In genomic region chr2L:10457191-10457899, dm6 we compare ENCODE assay signal across 5 fruit fly cellular contexts.
TF ChIP-seq lines count a peak whose summit lies in the region.

LManI (minus strand) TSS chr2L:10457241.
LManII (plus strand) TSS chr2L:10457658.

- no peak for TF ChIP-seq CTCF in whole organism, embryonic (GFP tag; optimal IDR thresholded peaks at IDR 0.05; lab: Kevin White, UChicago)

TF ChIP-seq in whole organism, adult, 20 proteins besides CTCF, POLR2A, EP300 and RAD21:
- no peak for TF ChIP-seq CG11617 (GFP tag; optimal IDR thresholded peaks at IDR 0.05; lab: Kevin White, UChicago)
- TF ChIP-seq kay (GFP tag; lab: Kevin White, UChicago; ENCODE audit: borderline replicate concordance), result peak; percentile 70
- TF ChIP-seq tj (GFP tag; optimal IDR thresholded peaks at IDR 0.05; lab: Kevin White, UChicago), result peak; percentile 73
- no peak for TF ChIP-seq toe (GFP tag; optimal IDR thresholded peaks at IDR 0.05; lab: Kevin White, UChicago)
- TF ChIP-seq Mnt (GFP tag; optimal IDR thresholded peaks at IDR 0.05; lab: Kevin White, UChicago), result peak; percentile 9
- peak; percentile 9 for TF ChIP-seq CG33017 (tag; optimal IDR thresholded peaks at IDR 0.05; lab: Kevin White, UChicago)
- TF ChIP-seq CG14711 (tag; optimal IDR thresholded peaks at IDR 0.05; lab: Kevin White, UChicago), result no peak
- peak; percentile 34 for TF ChIP-seq cic (GFP tag; optimal IDR thresholded peaks at IDR 0.05; lab: Kevin White, UChicago)
- peak; percentile 12 for TF ChIP-seq CG12768 (GFP tag; optimal IDR thresholded peaks at IDR 0.05; lab: Kevin White, UChicago)

TF ChIP-seq in whole organism, embryonic, 481 proteins besides CTCF, POLR2A, EP300 and RAD21 (continues in another document):
- TF ChIP-seq CG2199 (GFP tag; IDR thresholded peaks at IDR 0.05; lab: Robert Waterston, UW) (no peak), MESR4 (GFP tag; optimal IDR thresholded peaks at IDR 0.05; lab: Kevin White, UChicago) (no peak), CG30020 (tag; optimal IDR thresholded peaks at IDR 0.05; lab: Kevin White, UChicago) (no peak), Hr51 (GFP tag; optimal IDR thresholded peaks at IDR 0.05; lab: Kevin White, UChicago) (no peak), lab (GFP tag; optimal IDR thresholded peaks at IDR 0.05; lab: Kevin White, UChicago) (no peak), fu2 (GFP tag; optimal IDR thresholded peaks at IDR 0.05; lab: Kevin White, UChicago) (no peak), Antp (GFP tag; optimal IDR thresholded peaks at IDR 0.05; lab: Kevin White, UChicago) (no peak), CG30403 (GFP tag; optimal IDR thresholded peaks at IDR 0.05; lab: Kevin White, UChicago) (no peak), pita (GFP tag; optimal IDR thresholded peaks at IDR 0.05; lab: Kevin White, UChicago) (no peak), CG14965 (GFP tag; optimal IDR thresholded peaks at IDR 0.05; lab: Kevin White, UChicago; ENCODE audit: borderline replicate concordance) (no peak), ATbp (GFP tag; optimal IDR thresholded peaks at IDR 0.05; lab: Kevin White, UChicago) (no peak), Drgx (GFP tag; IDR thresholded peaks at IDR 0.05; lab: Robert Waterston, UW) (no peak), CG8359 (GFP tag; optimal IDR thresholded peaks at IDR 0.05; lab: Kevin White, UChicago; ENCODE audit: borderline replicate concordance) (no peak), cg (GFP tag; optimal IDR thresholded peaks at IDR 0.05; lab: Kevin White, UChicago) (peak; percentile 55), luna (GFP tag; optimal IDR thresholded peaks at IDR 0.05; lab: Kevin White, UChicago) (no peak), CG11695 (GFP tag; IDR thresholded peaks at IDR 0.05; lab: Robert Waterston, UW) (no peak), CG15479 (GFP tag; optimal IDR thresholded peaks at IDR 0.05; lab: Kevin White, UChicago) (peak; percentile 47), shn (GFP tag; optimal IDR thresholded peaks at IDR 0.05; lab: Kevin White, UChicago) (no peak), btn (GFP tag; optimal IDR thresholded peaks at IDR 0.05; lab: Kevin White, UChicago) (no peak), pfk (GFP tag; optimal IDR thresholded peaks at IDR 0.05; lab: Kevin White, UChicago) (no peak), chm (GFP tag; IDR thresholded peaks at IDR 0.05; lab: Robert Waterston, UW) (no peak), zfh1 (GFP tag; IDR thresholded peaks at IDR 0.05; lab: Robert Waterston, UW) (no peak)

TF ChIP-seq in whole organism, prepupa, 60 proteins besides CTCF, POLR2A, EP300 and RAD21:
- TF ChIP-seq svp (GFP tag; lab: Kevin White, UChicago) (peak; percentile 72), CG3919 (GFP tag; optimal IDR thresholded peaks at IDR 0.05; lab: Kevin White, UChicago) (no peak)

TF ChIP-seq in whole organism, pupa, 21 proteins besides CTCF, POLR2A, EP300 and RAD21:
- TF ChIP-seq Pif1A (GFP tag; optimal IDR thresholded peaks at IDR 0.05; lab: Kevin White, UChicago), result no peak
- TF ChIP-seq CG32121 (GFP tag; IDR thresholded peaks at IDR 0.05; lab: Robert Waterston, UW), result no peak
- TF ChIP-seq CG15710 (tag; optimal IDR thresholded peaks at IDR 0.05; lab: Kevin White, UChicago), result no peak
- TF ChIP-seq CG12605 (GFP tag; IDR thresholded peaks at IDR 0.05; lab: Robert Waterston, UW), result peak; percentile 12; the same call in 1 of the 2 replicates

TF ChIP-seq in whole organism, wandering third instar larva, 38 proteins besides CTCF, POLR2A, EP300 and RAD21:
- TF ChIP-seq Dfd (GFP tag; optimal IDR thresholded peaks at IDR 0.05; lab: Kevin White, UChicago) (no peak), Dif (GFP tag; optimal IDR thresholded peaks at IDR 0.05; lab: Kevin White, UChicago; ENCODE audit: partially characterized antibody) (peak; percentile 60), psq (GFP tag; optimal IDR thresholded peaks at IDR 0.05; lab: Kevin White, UChicago) (no peak), jim (GFP tag; optimal IDR thresholded peaks at IDR 0.05; lab: Kevin White, UChicago) (no peak)
